Worm (Caenorhabditis elegans) whole organism, late embryonic: Measurements from ENCODE around the gene rig-6.

ENCODE experiments used
- T23F11.4 ChIP-seq: fragments of 200-800 bp; sonication (Bioruptor generic); optimal IDR thresholded peaks from 2 replicates; lab custom pipeline; 2018; ENCODE audit warnings: mild to moderate bottlenecking, missing genetic modification characterization, missing compliant biosample characterization
- ama-1 ChIP-seq: fragments of 150-350 bp; optimal IDR thresholded peaks from 2 replicates; lab custom pipeline; 2014
- ceh-24 ChIP-seq: sonication (generic microtip); optimal IDR thresholded peaks from 2 replicates; lab custom pipeline; 2016; ENCODE audit warnings: mild to moderate bottlenecking, missing genetic modification characterization, missing compliant biosample characterization
- ceh-30 ChIP-seq: fragments of 150-350 bp; optimal IDR thresholded peaks from 2 replicates; lab custom pipeline; 2014; ENCODE audit warnings: missing biosample characterization, missing genetic modification characterization
- ets-4 ChIP-seq: sonication (generic microtip); optimal IDR thresholded peaks from 2 replicates; lab custom pipeline; 2016; ENCODE audit warnings: missing genetic modification characterization, missing compliant biosample characterization
- eyg-1 ChIP-seq: sonication (generic microtip); optimal IDR thresholded peaks from 2 replicates; lab custom pipeline; 2016; ENCODE audit warnings: missing genotype, missing genetic modification characterization, missing compliant biosample characterization
- fax-1 ChIP-seq: sonication (generic microtip); optimal IDR thresholded peaks from 2 replicates; lab custom pipeline; 2016; ENCODE audit warnings: missing genotype, missing genetic modification characterization, missing compliant biosample characterization
- hlh-6 ChIP-seq: sonication (generic microtip); optimal IDR thresholded peaks from 2 replicates; lab custom pipeline; 2016; ENCODE audit warnings: missing genotype, missing genetic modification characterization, missing compliant biosample characterization
- madf-2 ChIP-seq: sonication (generic microtip); optimal IDR thresholded peaks from 2 replicates; lab custom pipeline; 2017; ENCODE audit warnings: missing genetic modification characterization, missing compliant biosample characterization
- nhr-11 ChIP-seq: fragments of 150-350 bp; optimal IDR thresholded peaks from 2 replicates; lab custom pipeline; 2014; ENCODE audit warnings: missing biosample characterization, missing genetic modification characterization
- pqm-1 ChIP-seq: sonication (generic microtip); optimal IDR thresholded peaks from 2 replicates; lab custom pipeline; 2016; ENCODE audit warnings: missing genetic modification characterization, missing compliant biosample characterization
- ref-2 ChIP-seq: sonication (generic microtip); optimal IDR thresholded peaks from 2 replicates; lab custom pipeline; 2016; ENCODE audit warnings: missing genetic modification characterization, missing compliant biosample characterization
- tbx-2 ChIP-seq: sonication (generic microtip); optimal IDR thresholded peaks from 2 replicates; lab custom pipeline; 2016; ENCODE audit warnings: missing genetic modification characterization, missing compliant biosample characterization
- unc-3 ChIP-seq, 2 experiments: fragments of 200-800 bp in 1 of 2; sonication (Bioruptor generic) in 1 of 2; sonication (generic microtip) in 1 of 2; conservative IDR thresholded peaks in 1 of 2; optimal IDR thresholded peaks in 1 of 2; 2 replicates each; pipeline versions ENCODE4 v1.3.6 to Lab custom; 2016 to 2022; ENCODE audit warnings: missing compliant biosample characterization in 2 of 2, missing genetic modification characterization in 2 of 2, missing genetic modification reagents in 1 of 2

ce11 chrII:4779753-4780152, 32.1 kb downstream of the rig-6 start:
- no peak for TF ChIP-seq ceh-24 (tag; lab: Kevin White, UChicago)
- no peak for TF ChIP-seq ets-4 (tag; lab: Kevin White, UChicago)
- TF ChIP-seq hlh-6 (tag; lab: Kevin White, UChicago) = no peak
- no peak for TF ChIP-seq ama-1 (lab: Kevin White, UChicago)
- TF ChIP-seq pqm-1 (tag; lab: Kevin White, UChicago) = no peak
- TF ChIP-seq unc-3 (GFP tag; conservative IDR thresholded peaks at IDR 0.05; lab: Robert Waterston, UW) = no peak
- no peak for TF ChIP-seq unc-3 (tag; optimal IDR thresholded peaks at IDR 0.05; lab: Kevin White, UChicago)
- TF ChIP-seq tbx-2 (tag; lab: Kevin White, UChicago) = no peak
- no peak for TF ChIP-seq ref-2 (tag; lab: Kevin White, UChicago)
- no peak for TF ChIP-seq ceh-30
- no peak for TF ChIP-seq eyg-1 (tag; lab: Kevin White, UChicago)
- no peak for TF ChIP-seq nhr-11 (tag; lab: Kevin White, UChicago)
- TF ChIP-seq fax-1 = no peak
- TF ChIP-seq T23F11.4 (GFP tag; lab: Kevin White, UChicago) = no peak
- TF ChIP-seq madf-2 (tag; lab: Kevin White, UChicago) = no peak
